Worm (Caenorhabditis elegans) whole organism, mixed stage, embryonic: Measurements from ENCODE around the gene Y97E10AR.8.

ENCODE experiments used
- M03D4.4 ChIP-seq: sonication (generic microtip); optimal IDR thresholded peaks from 2 replicates; lab custom pipeline; 2017; ENCODE audit warnings: mild to moderate bottlenecking, missing genetic modification characterization, missing compliant biosample characterization
- bed-3 ChIP-seq: fragments of 200-800 bp; sonication (Bioruptor generic); optimal IDR thresholded peaks from 3 replicates; lab custom pipeline; 2018; ENCODE audit warnings: mild to moderate bottlenecking, missing genetic modification characterization, moderate library complexity, missing compliant biosample characterization
- blmp-1 ChIP-seq: fragments of 150-350 bp; optimal IDR thresholded peaks from 2 replicates; lab custom pipeline; 2014; ENCODE audit warnings: missing biosample characterization, missing genetic modification characterization
- ceh-39 ChIP-seq: fragments of 150-350 bp; optimal IDR thresholded peaks from 2 replicates; lab custom pipeline; 2014; ENCODE audit warnings: missing biosample characterization, missing genetic modification characterization
- ceh-43 ChIP-seq: fragments of 200-800 bp; sonication (Bioruptor generic); optimal IDR thresholded peaks from 2 replicates; lab custom pipeline; 2018; ENCODE audit warnings: mild to moderate bottlenecking, missing genetic modification characterization, moderate library complexity, missing compliant biosample characterization
- ces-1 ChIP-seq: fragments of 150-350 bp; optimal IDR thresholded peaks from 2 replicates; lab custom pipeline; 2014; ENCODE audit warnings: missing biosample characterization, missing genetic modification reagents, missing genetic modification characterization
- drap-1 ChIP-seq: fragments of 200-800 bp; sonication (Bioruptor generic); optimal IDR thresholded peaks from 3 replicates; lab custom pipeline; 2018; ENCODE audit warnings: mild to moderate bottlenecking, missing genetic modification characterization, missing compliant biosample characterization
- elt-1 ChIP-seq: sonication (generic microtip); optimal IDR thresholded peaks from 2 replicates; lab custom pipeline; 2017; ENCODE audit warnings: missing genetic modification characterization, mild to moderate bottlenecking, missing compliant biosample characterization, antibody characterized with exemption, moderate library complexity, borderline replicate concordance; ENCODE audit not compliant: insufficient read depth
- elt-3 ChIP-seq: fragments of 150-350 bp; optimal IDR thresholded peaks from 2 replicates; lab custom pipeline; 2014; ENCODE audit warnings: missing biosample characterization, missing genetic modification characterization
- flh-1 ChIP-seq: fragments of 200-800 bp; sonication (Bioruptor generic); optimal IDR thresholded peaks from 2 replicates; lab custom pipeline; 2018; ENCODE audit warnings: mild to moderate bottlenecking, missing genetic modification characterization, moderate library complexity, missing compliant biosample characterization
- ham-2 ChIP-seq: fragments of 200-800 bp; sonication (Bioruptor generic); optimal IDR thresholded peaks from 2 replicates; lab custom pipeline; 2018; ENCODE audit warnings: mild to moderate bottlenecking, missing genetic modification characterization, missing compliant biosample characterization
- hlh-1 ChIP-seq: fragments of 150-350 bp; optimal IDR thresholded peaks from 2 replicates; lab custom pipeline; 2014; ENCODE audit warnings: missing biosample characterization, missing genetic modification reagents, missing genetic modification characterization
- lin-13 ChIP-seq: fragments of 150-350 bp; optimal IDR thresholded peaks from 2 replicates; lab custom pipeline; 2014; ENCODE audit warnings: missing biosample characterization, missing genetic modification characterization
- lin-32 ChIP-seq: fragments of 200-800 bp; sonication (Bioruptor generic); optimal IDR thresholded peaks from 2 replicates; lab custom pipeline; 2018; ENCODE audit warnings: mild to moderate bottlenecking, missing genetic modification characterization, missing compliant biosample characterization
- lsy-2 ChIP-seq: fragments of 150-350 bp; optimal IDR thresholded peaks from 2 replicates; lab custom pipeline; 2014; ENCODE audit warnings: missing biosample characterization, missing genetic modification characterization
- mep-1 ChIP-seq: fragments of 150-350 bp; optimal IDR thresholded peaks from 2 replicates; lab custom pipeline; 2017; ENCODE audit warnings: missing biosample characterization, missing genetic modification reagents, missing genetic modification characterization, inconsistent platforms
- mls-2 ChIP-seq: sonication (generic microtip); optimal IDR thresholded peaks from 2 replicates; lab custom pipeline; 2016; ENCODE audit warnings: mild to moderate bottlenecking, missing genetic modification characterization, moderate library complexity, missing compliant biosample characterization
- nhr-12 ChIP-seq: fragments of 150-350 bp; optimal IDR thresholded peaks from 2 replicates; lab custom pipeline; 2014; ENCODE audit warnings: missing biosample characterization, missing genetic modification characterization
- nhr-2 ChIP-seq: fragments of 150-350 bp; optimal IDR thresholded peaks from 2 replicates; lab custom pipeline; 2014; ENCODE audit warnings: missing biosample characterization, missing genetic modification characterization
- nhr-237 ChIP-seq: fragments of 150-350 bp; optimal IDR thresholded peaks from 2 replicates; lab custom pipeline; 2014; ENCODE audit warnings: missing biosample characterization, missing genetic modification characterization
- nhr-28 ChIP-seq: fragments of 150-350 bp; optimal IDR thresholded peaks from 2 replicates; lab custom pipeline; 2014; ENCODE audit warnings: missing biosample characterization, missing genetic modification characterization
- pha-4 ChIP-seq: fragments of 150-350 bp; optimal IDR thresholded peaks from 2 replicates; lab custom pipeline; 2018; ENCODE audit warnings: missing biosample characterization, missing genetic modification reagents, missing genetic modification characterization
- sem-2 ChIP-seq: fragments of 200-800 bp; sonication (Bioruptor generic); optimal IDR thresholded peaks from 2 replicates; lab custom pipeline; 2018; ENCODE audit warnings: mild to moderate bottlenecking, missing genetic modification characterization, missing compliant biosample characterization
- sptf-1 ChIP-seq: sonication (generic microtip); optimal IDR thresholded peaks from 2 replicates; lab custom pipeline; 2017; ENCODE audit warnings: mild to moderate bottlenecking, missing genetic modification characterization, moderate library complexity, missing compliant biosample characterization
- tbx-8 ChIP-seq: fragments of 200-800 bp; sonication (Bioruptor generic); optimal IDR thresholded peaks from 2 replicates; lab custom pipeline; 2018; ENCODE audit warnings: mild to moderate bottlenecking, missing genetic modification characterization, moderate library complexity, missing compliant biosample characterization
- unc-62 ChIP-seq: fragments of 150-350 bp; optimal IDR thresholded peaks from 2 replicates; lab custom pipeline; 2014; ENCODE audit warnings: missing biosample characterization, missing genetic modification reagents, missing genetic modification characterization
- ztf-11 ChIP-seq: fragments of 150-350 bp; optimal IDR thresholded peaks from 2 replicates; lab custom pipeline; 2014; ENCODE audit warnings: missing biosample characterization, missing genetic modification characterization

The Y97E10AR.8 gene

DNA sequence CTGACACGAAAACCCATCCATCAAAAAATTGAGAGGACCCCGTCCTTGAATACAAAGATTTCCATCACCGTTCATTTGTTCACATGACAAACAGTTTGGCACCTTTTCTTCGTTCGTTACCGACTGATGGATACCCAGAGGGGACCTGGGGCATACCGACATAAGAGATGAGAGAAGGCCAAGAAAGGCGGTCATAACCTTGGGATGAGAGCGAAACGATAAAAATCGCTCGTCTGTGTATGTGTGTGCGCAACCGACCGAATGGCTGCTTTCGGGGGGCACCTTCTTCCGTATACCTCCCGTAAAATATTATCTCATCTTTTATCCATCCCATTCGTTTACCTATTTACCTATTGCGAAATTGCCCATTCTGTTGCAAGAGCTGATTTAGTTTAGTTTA lies 39.9 kb downstream of the Y97E10AR.8 start:
- no peak for TF ChIP-seq lin-13 (tag; lab: Kevin White, UChicago)
- no peak for TF ChIP-seq ceh-43 (GFP tag; lab: Kevin White, UChicago)
- no peak for TF ChIP-seq mls-2
- peak; percentile 49 for TF ChIP-seq nhr-2
- TF ChIP-seq lsy-2: no peak
- TF ChIP-seq unc-62 (GFP tag; lab: Kevin White, UChicago): peak; percentile 49
- TF ChIP-seq elt-1 (tag; lab: Kevin White, UChicago): peak; percentile 54
- TF ChIP-seq ces-1 (GFP tag; lab: Kevin White, UChicago): no peak
- TF ChIP-seq ham-2 (GFP tag; lab: Kevin White, UChicago): peak; percentile 51

DNA sequence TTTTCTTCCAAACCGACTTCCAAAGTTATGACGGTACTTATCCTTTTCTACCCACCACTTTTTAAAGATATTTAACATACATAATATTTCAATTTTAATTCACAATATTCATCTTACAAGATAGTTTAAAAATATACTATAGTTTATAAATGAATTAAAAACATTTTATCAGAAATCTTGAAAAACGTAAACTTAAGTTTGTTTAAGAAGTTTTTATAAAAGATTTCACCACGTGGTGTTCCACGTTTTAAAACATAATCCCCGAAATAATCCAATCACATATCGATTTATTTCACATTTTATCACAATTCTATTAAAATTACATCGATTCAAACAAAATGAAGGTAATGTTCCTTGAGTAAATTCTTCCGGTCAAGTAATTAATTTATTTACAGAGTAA lies 41.6 kb downstream of the Y97E10AR.8 start, which contains the start of gene ZC513.3:
Gene ZC513.3 (plus strand): TSS at position 301 of the 400 bp plus-strand sequence.
- TF ChIP-seq mls-2 (no peak), tbx-8 (no peak), nhr-2 (no peak), nhr-12 (tag; lab: Kevin White, UChicago) (no peak), lin-13 (tag; lab: Kevin White, UChicago) (no peak)

DNA sequence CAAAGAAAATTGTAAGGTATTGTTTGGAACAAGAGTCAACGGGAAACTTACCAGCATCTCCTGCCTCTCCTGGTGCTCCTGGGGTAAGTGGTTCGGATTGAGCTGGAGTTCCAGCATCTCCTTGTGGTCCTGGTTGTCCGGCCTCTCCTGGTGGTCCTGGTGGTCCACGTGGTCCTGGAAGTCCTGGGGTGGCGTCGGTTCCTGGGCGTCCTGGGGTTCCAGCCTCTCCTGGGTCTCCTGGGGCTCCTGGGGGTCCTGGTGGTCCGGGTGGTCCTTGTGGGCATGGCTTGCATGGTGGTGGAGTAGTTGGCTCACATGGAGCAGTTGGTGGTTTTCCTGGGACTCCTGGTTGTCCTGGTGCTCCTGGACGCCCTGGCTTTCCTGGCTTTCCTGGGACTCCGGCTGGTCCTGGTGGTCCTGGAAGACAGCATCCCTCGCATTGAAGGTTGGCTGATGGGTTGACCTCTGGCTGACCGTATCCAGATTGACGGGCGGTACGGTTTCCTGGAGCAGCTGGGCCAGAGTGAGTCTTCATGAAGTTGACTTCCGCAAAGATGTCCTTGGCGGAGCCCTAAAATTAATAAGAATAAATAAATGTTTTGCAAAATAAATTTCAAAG lies 45.1 kb downstream of the Y97E10AR.8 start:
- TF ChIP-seq elt-1 (tag; lab: Kevin White, UChicago) (no peak), nhr-28 (no peak), ceh-39 (tag; lab: Kevin White, UChicago) (no peak), ceh-43 (GFP tag; lab: Kevin White, UChicago) (no peak), pha-4 (tag; lab: Kevin White, UChicago) (no peak), flh-1 (no peak), M03D4.4 (tag; lab: Kevin White, UChicago) (no peak), unc-62 (GFP tag; lab: Kevin White, UChicago) (no peak), hlh-1 (no peak)

DNA sequence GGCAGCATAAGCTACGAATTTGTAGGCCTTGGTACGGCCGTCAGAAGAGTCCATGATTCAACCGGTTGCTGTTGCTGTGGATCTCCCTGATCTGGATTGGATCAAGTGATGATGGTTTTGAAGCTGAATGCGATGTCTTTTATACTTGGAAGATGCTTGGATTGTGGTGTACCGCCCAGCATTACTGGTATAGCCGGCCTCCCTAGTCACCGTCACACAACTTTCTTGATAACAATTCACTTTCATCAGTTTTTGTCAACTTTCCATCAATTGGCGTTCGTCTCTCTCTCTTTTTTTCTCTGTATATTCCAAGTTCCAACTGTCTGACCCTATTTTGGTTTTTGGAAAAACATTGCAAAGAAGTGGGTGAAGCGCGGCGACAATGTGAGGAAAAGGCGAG lies 45.7 kb downstream of the Y97E10AR.8 start, which contains the start of gene col-43:
Gene col-43 (minus strand): TSS at position 101 of the 400 bp plus-strand sequence.
- no peak for TF ChIP-seq elt-1 (tag; lab: Kevin White, UChicago)
- TF ChIP-seq tbx-8: no peak
- TF ChIP-seq blmp-1 (tag; lab: Kevin White, UChicago): no peak
- no peak for TF ChIP-seq mls-2
- no peak for TF ChIP-seq sem-2 (GFP tag; lab: Kevin White, UChicago)
- TF ChIP-seq drap-1 (GFP tag; lab: Kevin White, UChicago): no peak
- no peak for TF ChIP-seq elt-3
- no peak for TF ChIP-seq pha-4 (tag; lab: Kevin White, UChicago)
- no peak for TF ChIP-seq nhr-28
- no peak for TF ChIP-seq flh-1
- no peak for TF ChIP-seq sptf-1 (tag; lab: Kevin White, UChicago)
- TF ChIP-seq hlh-1: no peak
- TF ChIP-seq unc-62 (GFP tag; lab: Kevin White, UChicago): no peak

DNA sequence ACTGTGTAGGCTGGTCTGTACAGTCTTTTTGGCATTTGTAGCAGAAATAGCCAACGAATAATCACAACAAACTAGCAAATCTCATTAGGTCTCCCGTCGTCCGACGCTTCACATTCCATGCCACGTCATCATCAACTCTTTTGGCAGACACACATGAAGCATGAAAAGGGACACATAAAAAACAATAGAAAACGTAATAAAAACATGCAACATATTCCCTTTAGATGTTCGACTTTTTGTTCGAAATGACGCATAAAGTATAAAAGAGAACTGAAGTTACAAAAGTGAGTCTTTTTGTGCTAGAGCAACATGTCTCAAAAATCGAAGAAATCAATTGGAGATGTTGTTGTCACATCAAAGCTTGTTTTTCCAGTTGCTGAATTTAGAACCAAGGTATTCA lies 46.8 kb downstream of the Y97E10AR.8 start, which contains the start of gene sth-1:
Gene sth-1 (plus strand): TSS at position 301 of the 400 bp plus-strand sequence.
- TF ChIP-seq elt-3 (no peak), unc-62 (GFP tag; lab: Kevin White, UChicago) (no peak), lin-32 (GFP tag; lab: Kevin White, UChicago) (no peak), ham-2 (GFP tag; lab: Kevin White, UChicago) (no peak)
- TF ChIP-seq, all 35 proteins: peak for 0

DNA sequence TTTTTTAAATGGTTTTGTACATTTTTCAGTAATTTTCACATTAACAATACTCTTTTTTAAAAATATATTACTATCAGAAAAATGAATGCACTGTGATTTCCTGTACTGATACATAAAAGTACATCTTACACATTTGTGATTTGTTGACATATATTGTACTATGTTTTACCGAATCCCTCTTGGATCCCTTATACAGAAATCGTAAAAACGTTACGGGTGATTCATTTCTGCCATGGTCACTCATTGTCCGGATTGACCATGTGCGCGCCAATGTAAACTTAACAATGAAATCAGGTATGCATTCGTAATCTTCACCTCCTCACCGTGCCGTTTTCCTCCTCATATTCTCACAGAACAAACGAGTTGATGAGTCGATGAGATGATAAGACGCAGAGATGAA lies 49.0 kb downstream of the Y97E10AR.8 start, which contains the start of gene ZC513.2:
Gene ZC513.2 (plus strand): TSS at position 301 of the 400 bp plus-strand sequence.
- TF ChIP-seq elt-3 (no peak), hlh-1 (no peak), elt-1 (tag; lab: Kevin White, UChicago) (no peak), lin-32 (GFP tag; lab: Kevin White, UChicago) (no peak), ham-2 (GFP tag; lab: Kevin White, UChicago) (no peak)

DNA sequence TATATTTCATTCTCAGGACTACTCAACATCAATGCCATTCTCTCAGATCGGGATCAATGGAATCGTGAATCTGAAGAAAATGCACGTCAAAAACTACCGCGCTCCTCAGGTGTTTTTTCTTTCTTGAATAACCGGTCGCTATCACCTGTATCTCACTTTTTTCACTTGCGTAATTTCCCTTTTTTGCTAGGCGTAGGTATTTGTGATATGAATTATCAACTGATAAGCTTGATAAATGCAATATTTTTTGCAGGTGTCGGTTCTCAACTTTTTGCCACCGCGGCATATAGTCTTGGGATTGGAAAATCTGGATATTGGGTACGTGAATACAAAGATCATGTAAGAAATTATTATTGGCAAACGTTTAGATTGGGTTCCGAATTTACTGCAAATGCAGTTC lies 50.1 kb downstream of the Y97E10AR.8 start:
- TF ChIP-seq ztf-11 (tag; lab: Kevin White, UChicago) (no peak), nhr-28 (no peak), elt-1 (tag; lab: Kevin White, UChicago) (no peak), lin-32 (GFP tag; lab: Kevin White, UChicago) (no peak), M03D4.4 (tag; lab: Kevin White, UChicago) (no peak), nhr-2 (no peak), ham-2 (GFP tag; lab: Kevin White, UChicago) (no peak), nhr-237 (tag; lab: Kevin White, UChicago) (no peak), mep-1 (tag; lab: Kevin White, UChicago) (no peak), bed-3 (no peak)
